Fruit fly (Drosophila melanogaster): ENCODE results near the gene CG7992.

Gene CG7992

DNA sequence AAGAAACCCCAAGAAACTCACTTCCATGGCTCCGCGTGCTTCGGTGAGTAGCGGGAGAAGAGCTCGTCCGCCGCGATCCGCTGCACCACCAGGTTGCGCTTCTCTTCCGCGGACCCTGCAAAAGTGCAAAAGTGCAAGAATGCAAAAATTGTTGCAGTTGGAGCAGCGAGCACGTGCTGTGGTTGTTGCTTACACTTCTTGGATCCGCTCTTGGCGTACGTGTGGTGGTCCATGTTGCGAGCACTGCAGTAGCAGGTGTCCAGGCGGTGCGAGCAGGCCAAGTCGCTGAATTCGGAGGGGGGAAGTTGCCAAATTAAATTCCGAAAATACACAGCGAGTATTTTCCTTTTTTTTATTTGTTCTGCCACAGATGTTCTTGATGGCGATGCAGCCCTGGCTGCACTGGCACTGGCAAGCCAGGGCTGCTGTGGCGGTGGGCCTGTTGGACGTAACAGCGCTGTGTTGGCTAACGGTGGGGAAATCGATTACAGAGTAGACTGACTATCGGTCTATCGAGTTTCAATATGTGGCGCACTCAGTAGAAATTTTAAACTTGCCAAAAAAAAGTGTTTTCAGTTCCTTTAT lies 21.5 kb upstream of the CG7992 start, which contains the start of gene CG8010 (continued):
- TF ChIP-seq CG31365 (tag; optimal IDR thresholded peaks at IDR 0.05), result no peak
- TF ChIP-seq h (optimal IDR thresholded peaks at IDR 0.05), result no peak
- peak; percentile 14 for TF ChIP-seq nerfin-1 (tag; optimal IDR thresholded peaks at IDR 0.05)
- TF ChIP-seq CG8478 (optimal IDR thresholded peaks at IDR 0.05), result no peak
- no peak for TF ChIP-seq CG7357 (GFP tag; IDR thresholded peaks at IDR 0.05)
- TF ChIP-seq CG10366 (GFP tag; IDR thresholded peaks at IDR 0.05), result peak; percentile 24; the same call in 1 of the 2 replicates
- TF ChIP-seq CG4854 (GFP tag; optimal IDR thresholded peaks at IDR 0.05), result no peak
- no peak for TF ChIP-seq CG16779 (GFP tag; IDR thresholded peaks at IDR 0.05)
- no peak for TF ChIP-seq CG11695 (GFP tag; IDR thresholded peaks at IDR 0.05)
- peak; percentile 89 for TF ChIP-seq MBD-R2 (GFP tag; IDR thresholded peaks at IDR 0.05)
- peak; percentile 21 for TF ChIP-seq B-H2 (GFP tag; optimal IDR thresholded peaks at IDR 0.05)
- TF ChIP-seq CG12155 (GFP tag; optimal IDR thresholded peaks at IDR 0.05), result peak; percentile 68
- no peak for TF ChIP-seq CG7745 (tag; optimal IDR thresholded peaks at IDR 0.05)
- peak; percentile 33; the same call in 1 of the 2 replicates for TF ChIP-seq CG32532 (GFP tag; IDR thresholded peaks at IDR 0.05)
- peak; percentile 54 for TF ChIP-seq CG42726 (GFP tag; IDR thresholded peaks at IDR 0.05; ENCODE audit: partially characterized antibody)
- no peak for TF ChIP-seq HmgD (GFP tag; optimal IDR thresholded peaks at IDR 0.05)
- TF ChIP-seq tio (GFP tag; optimal IDR thresholded peaks at IDR 0.05), result no peak
- TF ChIP-seq Six4 (GFP tag; optimal IDR thresholded peaks at IDR 0.05), result no peak
- no peak for TF ChIP-seq scrt (GFP tag; optimal IDR thresholded peaks at IDR 0.05)
- no peak for TF ChIP-seq chn (GFP tag; optimal IDR thresholded peaks at IDR 0.05)
- no peak for TF ChIP-seq CG11085 (GFP tag; IDR thresholded peaks at IDR 0.05)
- peak; percentile 38; the same call in 1 of the 3 replicates for TF ChIP-seq CG16813 (GFP tag; IDR thresholded peaks at IDR 0.05; ENCODE audit: partially characterized antibody)
- TF ChIP-seq onecut (GFP tag; IDR thresholded peaks at IDR 0.05), result 0 out of 2 replicates have a peak, but pooled peaks have one; percentile 16
- TF ChIP-seq sna (GFP tag; IDR thresholded peaks at IDR 0.05; ENCODE audit: partially characterized antibody), result no peak; the same call in 1 of the 2 replicates
- TF ChIP-seq CG30403 (GFP tag; optimal IDR thresholded peaks at IDR 0.05), result peak; percentile 25
- TF ChIP-seq CG12219 (GFP tag; optimal IDR thresholded peaks at IDR 0.05), result no peak
- no peak for TF ChIP-seq CG3847 (GFP tag; IDR thresholded peaks at IDR 0.05)
- peak; percentile 48; the same call in 1 of the 3 replicates for TF ChIP-seq zfh1 (GFP tag; IDR thresholded peaks at IDR 0.05)
- TF ChIP-seq Sox102F (GFP tag; optimal IDR thresholded peaks at IDR 0.05), result no peak
- TF ChIP-seq HLH3B (GFP tag; IDR thresholded peaks at IDR 0.05), result no peak
- TF ChIP-seq tx (GFP tag; optimal IDR thresholded peaks at IDR 0.05), result peak; percentile 1
- TF ChIP-seq Dbx (GFP tag; IDR thresholded peaks at IDR 0.05), result peak; percentile 33; the same call in 1 of the 3 replicates
- TF ChIP-seq CG34376 (GFP tag; optimal IDR thresholded peaks at IDR 0.05), result peak; percentile 14
- peak in 1 of 2 experiments; percentile 82 for TF ChIP-seq crp (GFP tag; optimal IDR thresholded peaks at IDR 0.05)
- peak; percentile 30 for TF ChIP-seq her (GFP tag; optimal IDR thresholded peaks at IDR 0.05)
- TF ChIP-seq sens-2 (GFP tag; IDR thresholded peaks at IDR 0.05), result no peak
- peak; percentile 53 for TF ChIP-seq row (GFP tag; IDR thresholded peaks at IDR 0.05)
- 0 out of 3 replicates have a peak, but pooled peaks have one; percentile 17 for TF ChIP-seq otp (GFP tag; IDR thresholded peaks at IDR 0.05)
- TF ChIP-seq Scr (GFP tag; IDR thresholded peaks at IDR 0.05; ENCODE audit: partially characterized antibody), result peak; percentile 41
- TF ChIP-seq CG10274 (GFP tag; optimal IDR thresholded peaks at IDR 0.05), result no peak
- TF ChIP-seq CTCF (GFP tag; optimal IDR thresholded peaks at IDR 0.05), result peak; percentile 16
- TF ChIP-seq CG7372 (GFP tag; IDR thresholded peaks at IDR 0.05), result no peak
- peak; percentile 41 for TF ChIP-seq lilli (GFP tag; optimal IDR thresholded peaks at IDR 0.05)
- TF ChIP-seq Atf6 (GFP tag; IDR thresholded peaks at IDR 0.05), result peak; percentile 32; the same call in 1 of the 2 replicates
- no peak for TF ChIP-seq CG8281 (tag; optimal IDR thresholded peaks at IDR 0.05)
- peak; percentile 33; the same call in 1 of the 2 replicates for TF ChIP-seq Ptx1 (GFP tag; IDR thresholded peaks at IDR 0.05)
- no peak for TF ChIP-seq Trl (optimal IDR thresholded peaks at IDR 0.05)
- peak; percentile 9 for TF ChIP-seq Trl (GFP tag; optimal IDR thresholded peaks at IDR 0.05)
- TF ChIP-seq NFAT (GFP tag; IDR thresholded peaks at IDR 0.05), result 0 out of 2 replicates have a peak, but pooled peaks have one; percentile 9
- TF ChIP-seq twi (tag; optimal IDR thresholded peaks at IDR 0.05), result peak; percentile 35
- TF ChIP-seq inv (GFP tag; IDR thresholded peaks at IDR 0.05; ENCODE audit: partially characterized antibody), result peak; percentile 33; the same call in 1 of the 2 replicates
- TF ChIP-seq hbn (GFP tag; IDR thresholded peaks at IDR 0.05; ENCODE audit: partially characterized antibody), result no peak
